Fruit fly (Drosophila melanogaster): ENCODE data around the gene CG5199.

Gene CG5199

DNA sequence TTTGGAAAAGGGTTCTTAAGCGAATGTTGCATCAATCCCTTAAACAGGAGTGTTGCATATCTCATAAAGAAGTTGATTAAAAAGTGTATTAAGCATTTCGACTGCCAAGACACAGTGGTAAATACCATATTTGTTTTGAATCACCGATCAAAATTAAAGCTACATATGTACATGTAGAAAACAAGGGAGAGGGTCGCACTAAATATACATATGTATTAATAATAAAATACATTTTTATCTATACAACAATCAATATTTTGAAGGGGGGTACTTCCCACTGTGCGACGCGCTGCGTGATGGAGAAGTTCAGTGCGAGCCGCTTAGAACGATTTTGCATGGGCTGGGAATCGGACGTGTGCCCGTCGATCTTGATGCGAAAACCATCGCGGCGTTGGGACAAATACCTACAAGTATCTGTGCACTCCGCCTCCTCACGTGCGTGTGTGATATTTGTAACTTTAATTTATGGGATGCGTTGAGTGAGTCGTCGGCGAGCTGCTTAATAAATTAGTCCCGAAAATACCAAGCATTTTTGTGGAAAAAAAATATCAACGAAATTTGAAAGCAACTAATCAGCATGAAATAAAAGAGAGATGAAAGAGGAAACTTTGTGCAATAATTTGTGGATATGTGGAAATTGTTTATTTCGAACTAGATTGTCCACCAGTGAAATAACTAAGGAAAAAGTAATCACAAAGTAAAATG, 7.7 kb downstream of the CG5199 start (continued):
- TF ChIP-seq Trl (optimal IDR thresholded peaks at IDR 0.05), result no peak
- no peak for TF ChIP-seq Trl (GFP tag; optimal IDR thresholded peaks at IDR 0.05)
- TF ChIP-seq CG13287 (GFP tag; IDR thresholded peaks at IDR 0.05; ENCODE audit: partially characterized antibody), result peak; percentile 35; the same call in 1 of the 2 replicates
- peak; percentile 87 for TF ChIP-seq Dbx (GFP tag; IDR thresholded peaks at IDR 0.05)
- TF ChIP-seq Abd-B (GFP tag; optimal IDR thresholded peaks at IDR 0.05), result peak; percentile 71
- TF ChIP-seq Ravus (GFP tag; IDR thresholded peaks at IDR 0.05), result peak; percentile 80
- peak; percentile 94 for TF ChIP-seq sens (GFP tag)
- peak; percentile 75 for TF ChIP-seq MTF-1 (GFP tag; optimal IDR thresholded peaks at IDR 0.05; ENCODE audit: borderline replicate concordance)
- peak; percentile 79 for TF ChIP-seq CG6272 (GFP tag; IDR thresholded peaks at IDR 0.05)
- peak; percentile 83 for TF ChIP-seq phol (tag; optimal IDR thresholded peaks at IDR 0.05)
- TF ChIP-seq ro (GFP tag; IDR thresholded peaks at IDR 0.05), result 0 out of 2 replicates have a peak, but pooled peaks have one; percentile 46
- TF ChIP-seq CG17912 (GFP tag; optimal IDR thresholded peaks at IDR 0.05), result no peak
- TF ChIP-seq CTCF (GFP tag; optimal IDR thresholded peaks at IDR 0.05), result peak; percentile 28
- peak; percentile 76 for TF ChIP-seq tin (GFP tag; optimal IDR thresholded peaks at IDR 0.05)
- peak; percentile 85 for TF ChIP-seq Sox100B (GFP tag; optimal IDR thresholded peaks at IDR 0.05)
- peak; percentile 49 for TF ChIP-seq CG2202 (tag; optimal IDR thresholded peaks at IDR 0.05)
- no peak for TF ChIP-seq zen2 (GFP tag; IDR thresholded peaks at IDR 0.05; ENCODE audit: partially characterized antibody)
- peak; percentile 72 for TF ChIP-seq CG5180 (GFP tag; optimal IDR thresholded peaks at IDR 0.05)
- TF ChIP-seq Antp (GFP tag; optimal IDR thresholded peaks at IDR 0.05), result peak; percentile 5
- TF ChIP-seq CG3726 (GFP tag; IDR thresholded peaks at IDR 0.05), result peak; percentile 74; the same call in 1 of the 3 replicates
- no peak for TF ChIP-seq CG3995 (GFP tag; optimal IDR thresholded peaks at IDR 0.05)
- peak; percentile 37 for TF ChIP-seq CG9609 (GFP tag; optimal IDR thresholded peaks at IDR 0.05)
- peak; percentile 15 for TF ChIP-seq repo (GFP tag; optimal IDR thresholded peaks at IDR 0.05)
- TF ChIP-seq CG4707 (GFP tag; optimal IDR thresholded peaks at IDR 0.05), result peak; percentile 66
- TF ChIP-seq CG30020 (tag; optimal IDR thresholded peaks at IDR 0.05), result peak; percentile 3
- peak; percentile 85 for TF ChIP-seq CoRest (tag; optimal IDR thresholded peaks at IDR 0.05)
- TF ChIP-seq CG43689 (GFP tag; IDR thresholded peaks at IDR 0.05), result peak; percentile 76
- TF ChIP-seq bsh (GFP tag; optimal IDR thresholded peaks at IDR 0.05), result peak; percentile 78 to 89
- peak; percentile 20 for TF ChIP-seq CG33557 (GFP tag; optimal IDR thresholded peaks at IDR 0.05)
- peak; percentile 84 for TF ChIP-seq bowl (GFP tag; IDR thresholded peaks at IDR 0.05)
- TF ChIP-seq CG14860 (GFP tag; IDR thresholded peaks at IDR 0.05; ENCODE audit: partially characterized antibody), result 0 out of 3 replicates have a peak, but pooled peaks have one; percentile 20
- no peak for TF ChIP-seq Hr39 (optimal IDR thresholded peaks at IDR 0.05)
- peak; percentile 47 for TF ChIP-seq slou (GFP tag; optimal IDR thresholded peaks at IDR 0.05)
- peak; percentile 27 for TF ChIP-seq CG4282 (GFP tag; optimal IDR thresholded peaks at IDR 0.05)
- peak; percentile 86 for TF ChIP-seq CG30403 (GFP tag; optimal IDR thresholded peaks at IDR 0.05)
- TF ChIP-seq Oaz (GFP tag; IDR thresholded peaks at IDR 0.05), result peak; percentile 85
- TF ChIP-seq CG3281 (GFP tag; optimal IDR thresholded peaks at IDR 0.05), result peak; percentile 86
- peak; percentile 75 for TF ChIP-seq croc (GFP tag; conservative IDR thresholded peaks at IDR 0.05)
- TF ChIP-seq lola (GFP tag; optimal IDR thresholded peaks at IDR 0.05), result peak in 1 of 3 experiments; percentile 60
- TF ChIP-seq CG15479 (GFP tag; optimal IDR thresholded peaks at IDR 0.05), result no peak
- TF ChIP-seq CG10209 (GFP tag; optimal IDR thresholded peaks at IDR 0.05), result peak; percentile 83
- peak; percentile 80 for TF ChIP-seq Six4 (GFP tag; optimal IDR thresholded peaks at IDR 0.05)
- no peak for TF ChIP-seq Sin3A (optimal IDR thresholded peaks at IDR 0.05)
- no peak for TF ChIP-seq Sry-β (GFP tag; optimal IDR thresholded peaks at IDR 0.05)
- TF ChIP-seq CG1647 (GFP tag; optimal IDR thresholded peaks at IDR 0.05), result no peak
- peak; percentile 84 for TF ChIP-seq ap (GFP tag; IDR thresholded peaks at IDR 0.05)
- peak; percentile 93 for TF ChIP-seq Xrp1 (GFP tag; IDR thresholded peaks at IDR 0.05)
- TF ChIP-seq vnd (GFP tag; IDR thresholded peaks at IDR 0.05; ENCODE audit: partially characterized antibody), result no peak
- peak; percentile 83 for TF ChIP-seq Asciz (GFP tag; optimal IDR thresholded peaks at IDR 0.05)
- TF ChIP-seq CG10543 (GFP tag; optimal IDR thresholded peaks at IDR 0.05), result peak; percentile 9
